Fruit fly (Drosophila melanogaster) whole organism, pupa: ENCODE data around the gene NELF-B.

Source experiments
- CG15710 ChIP-seq: fragments of 200-800 bp; sonication (Bioruptor generic); optimal IDR thresholded peaks from 2 replicates; lab custom pipeline; 2018; ENCODE audit warnings: missing biosample characterization, mild to moderate bottlenecking, missing genetic modification characterization, moderate library complexity
- CG17806 ChIP-seq: fragments of 200-800 bp; sonication (Bioruptor generic); optimal IDR thresholded peaks from 2 replicates; lab custom pipeline; 2018; ENCODE audit warnings: missing biosample characterization, mild to moderate bottlenecking, missing genetic modification characterization, moderate library complexity
- CG34367 ChIP-seq: fragments of 200-800 bp; sonication (Bioruptor generic); optimal IDR thresholded peaks from 2 replicates; lab custom pipeline; 2018; ENCODE audit warnings: missing biosample characterization, mild to moderate bottlenecking, missing genetic modification characterization
- CG8301 ChIP-seq: fragments of 200-800 bp; sonication (Bioruptor generic); optimal IDR thresholded peaks from 2 replicates; lab custom pipeline; 2018; ENCODE audit warnings: missing biosample characterization, mild to moderate bottlenecking, missing genetic modification characterization
- D1 ChIP-seq: fragments of 200-800 bp; sonication (Bioruptor generic); optimal IDR thresholded peaks from 2 replicates; lab custom pipeline; 2018; ENCODE audit warnings: missing biosample characterization, mild to moderate bottlenecking, missing genetic modification characterization, moderate library complexity
- EcR ChIP-seq: fragments of 200-800 bp; sonication (Bioruptor generic); optimal IDR thresholded peaks from 3 replicates; lab custom pipeline; 2019; ENCODE audit warnings: missing biosample characterization, missing genetic modification characterization, mild to moderate bottlenecking, moderate library complexity, missing genetic modification reagents
- Snoo ChIP-seq: fragments of 200-800 bp; sonication (Bioruptor generic); optimal IDR thresholded peaks from 3 replicates; lab custom pipeline; 2017; ENCODE audit warnings: missing biosample characterization, mild to moderate bottlenecking, missing genetic modification characterization, inconsistent platforms
- gl ChIP-seq: fragments of 200-800 bp; sonication (Bioruptor generic); optimal IDR thresholded peaks from 2 replicates; lab custom pipeline; 2018; ENCODE audit warnings: missing biosample characterization, mild to moderate bottlenecking, missing genetic modification characterization

- TF ChIP-seq CG8301 (tag; lab: Kevin White, UChicago): no peak
- TF ChIP-seq CG34367 (tag; lab: Kevin White, UChicago): no peak
- no peak for TF ChIP-seq EcR
- TF ChIP-seq D1 (tag; lab: Kevin White, UChicago): no peak
- TF ChIP-seq gl: no peak
- no peak for TF ChIP-seq CG15710 (tag; lab: Kevin White, UChicago)
- TF ChIP-seq Snoo: no peak
- TF ChIP-seq CG17806: no peak
Observed at dm6 chrX:7693423-7693822, 34.7 kb downstream of the NELF-B start.
